Worm (Caenorhabditis elegans) whole organism, L1 larva: ENCODE measurements around the gene Y46E12BL.2.

Experiments used
- Y116A8C.19 ChIP-seq: sonication (generic microtip); optimal IDR thresholded peaks from 2 replicates; lab custom pipeline; 2016; ENCODE audit warnings: missing compliant biosample characterization, missing genetic modification characterization, borderline replicate concordance
- ama-1 ChIP-seq: fragments of 150-350 bp; optimal IDR thresholded peaks from 2 replicates; lab custom pipeline; 2014
- dsc-1 ChIP-seq: sonication (generic microtip); optimal IDR thresholded peaks from 2 replicates; lab custom pipeline; 2016; ENCODE audit warnings: mild to moderate bottlenecking, missing genetic modification characterization, missing compliant biosample characterization
- efl-1 ChIP-seq, 4 experiments: fragments of 150-350 bp; optimal IDR thresholded peaks in 3 of 4; peaks in 1 of 4; 1 replicate in 1 of 4; 2 replicates in 3 of 4; lab custom pipeline; 2014; ENCODE audit warnings: missing biosample characterization in 2 of 4, missing genetic modification characterization in 2 of 4, missing genetic modification reagents in 2 of 4
- nhr-12 ChIP-seq: sonication (generic microtip); optimal IDR thresholded peaks from 2 replicates; lab custom pipeline; 2017; ENCODE audit warnings: missing biosample characterization, missing genetic modification characterization
- tlp-1 ChIP-seq: fragments of 150-350 bp; optimal IDR thresholded peaks from 2 replicates; lab custom pipeline; 2014; ENCODE audit warnings: missing biosample characterization, missing genetic modification characterization
- unc-62 ChIP-seq: fragments of 150-350 bp; optimal IDR thresholded peaks from 2 replicates; lab custom pipeline; 2014; ENCODE audit warnings: missing biosample characterization, missing genetic modification reagents, missing genetic modification characterization
- zag-1 ChIP-seq: fragments of 150-350 bp; optimal IDR thresholded peaks from 2 replicates; lab custom pipeline; 2014; ENCODE audit warnings: missing biosample characterization, missing genetic modification characterization
- ztf-4 ChIP-seq: fragments of 150-350 bp; optimal IDR thresholded peaks from 2 replicates; lab custom pipeline; 2014; ENCODE audit warnings: missing biosample characterization, missing genetic modification characterization

- TF ChIP-seq unc-62 (no peak), tlp-1 (no peak), Y116A8C.19 (tag; lab: Kevin White, UChicago) (no peak), zag-1 (no peak), efl-1 (optimal IDR thresholded peaks at IDR 0.05; lab: Kevin White, UChicago) (no peak), efl-1 (GFP tag; optimal IDR thresholded peaks at IDR 0.05 in 1 of 2; lab: Kevin White, UChicago) (peak in 1 of 2 experiments; percentile 18), ama-1 (lab: Kevin White, UChicago) (no peak), nhr-12 (tag; lab: Kevin White, UChicago) (no peak), dsc-1 (tag; lab: Kevin White, UChicago) (no peak), ztf-4 (tag; lab: Kevin White, UChicago) (no peak)
These were observed 37.4 kb upstream of the Y46E12BL.2 start for ce11 chrII:15195346-15195745.
